Fruit fly (Drosophila melanogaster): ENCODE results near the gene NitFhit.
A peak's percentile ranks its signal among the peaks of the same experiment; 100 is the strongest.

Gene NitFhit

dm6 chr3L:205723-206284, 2.3 kb downstream of the NitFhit start, which contains the start of the genes Gk1 and CG13876:
TSS of gene Gk1 (minus strand) at chr3L:205844.
TSS of gene CG13876 (plus strand) at chr3L:206134.
- peak; percentile 90 for TF ChIP-seq fd96Ca (GFP tag; IDR thresholded peaks at IDR 0.05)
- TF ChIP-seq CG10348 (GFP tag; IDR thresholded peaks at IDR 0.05) = peak; percentile 64; the same call in 1 of the 2 replicates
- no peak for TF ChIP-seq Pif1B (GFP tag; optimal IDR thresholded peaks at IDR 0.05)
- TF ChIP-seq CG17806 (tag; optimal IDR thresholded peaks at IDR 0.05) = peak; percentile 96
- peak; percentile 96 for TF ChIP-seq CG34367 (tag; optimal IDR thresholded peaks at IDR 0.05)
- peak; percentile 97 for TF ChIP-seq CG12605 (GFP tag; IDR thresholded peaks at IDR 0.05)
- peak; percentile 97 for TF ChIP-seq Ets98B (GFP tag; IDR thresholded peaks at IDR 0.05)
- TF ChIP-seq CG14655 (GFP tag; optimal IDR thresholded peaks at IDR 0.05) = no peak
- no peak for TF ChIP-seq CG13204 (GFP tag; optimal IDR thresholded peaks at IDR 0.05)
- TF ChIP-seq D1 (tag; optimal IDR thresholded peaks at IDR 0.05) = no peak
- TF ChIP-seq EcR (GFP tag; optimal IDR thresholded peaks at IDR 0.05) = peak; percentile 59
- peak; percentile 94 for TF ChIP-seq CG9948 (tag; optimal IDR thresholded peaks at IDR 0.05)
- TF ChIP-seq rn (GFP tag; IDR thresholded peaks at IDR 0.05) = peak; percentile 88
- TF ChIP-seq CG8301 (tag; optimal IDR thresholded peaks at IDR 0.05) = peak; percentile 96
- peak; percentile 98 for TF ChIP-seq CG8159 (tag; optimal IDR thresholded peaks at IDR 0.05)
- TF ChIP-seq Pif1A (GFP tag; optimal IDR thresholded peaks at IDR 0.05) = no peak
- TF ChIP-seq CG32121 (GFP tag; IDR thresholded peaks at IDR 0.05) = peak; percentile 97
- TF ChIP-seq CG15710 (tag; optimal IDR thresholded peaks at IDR 0.05) = peak; percentile 98
- TF ChIP-seq CG4496 (GFP tag; IDR thresholded peaks at IDR 0.05) = peak; percentile 96
- peak; percentile 92 for TF ChIP-seq gl (tag; optimal IDR thresholded peaks at IDR 0.05)
- TF ChIP-seq Snoo (tag; optimal IDR thresholded peaks at IDR 0.05) = peak; percentile 94

dm6 chr3L:211200-211599, 7.7 kb downstream of the NitFhit start, which contains the start of gene Prp4k:
TSS of gene Prp4k (minus strand) at chr3L:211457.
- TF ChIP-seq CG4496 (GFP tag; IDR thresholded peaks at IDR 0.05) = 0 out of 3 replicates have a peak, but pooled peaks have one; percentile 36
- TF ChIP-seq EcR (GFP tag; optimal IDR thresholded peaks at IDR 0.05) = peak; percentile 48
- no peak for TF ChIP-seq D1 (tag; optimal IDR thresholded peaks at IDR 0.05)

- TF ChIP-seq gl (tag; optimal IDR thresholded peaks at IDR 0.05) (no peak), CG10348 (GFP tag; IDR thresholded peaks at IDR 0.05) (no peak), Snoo (tag; optimal IDR thresholded peaks at IDR 0.05) (no peak), CG8159 (tag; optimal IDR thresholded peaks at IDR 0.05) (no peak), CG4496 (GFP tag; IDR thresholded peaks at IDR 0.05) (no peak), CG8301 (tag; optimal IDR thresholded peaks at IDR 0.05) (no peak), CG9948 (tag; optimal IDR thresholded peaks at IDR 0.05) (no peak), Pif1B (GFP tag; optimal IDR thresholded peaks at IDR 0.05) (no peak), CG12605 (GFP tag; IDR thresholded peaks at IDR 0.05) (no peak), CG13204 (GFP tag; optimal IDR thresholded peaks at IDR 0.05) (no peak), EcR (GFP tag; optimal IDR thresholded peaks at IDR 0.05) (no peak), CG34367 (tag; optimal IDR thresholded peaks at IDR 0.05) (no peak), CG14655 (GFP tag; optimal IDR thresholded peaks at IDR 0.05) (no peak)
Observed at dm6 chr3L:212520-212919, 9.0 kb downstream of the NitFhit start, which contains the start of the genes thoc7 and Dis3l2. TSS of gene thoc7 (minus strand) at chr3L:212687. TSS of gene Dis3l2 (plus strand) at chr3L:212709.

dm6 chr3L:216325-216724, 12.8 kb downstream of the NitFhit start, which contains the start of gene Kaz1-ORFB:
TSS of gene Kaz1-ORFB (plus strand) at chr3L:216625.
- TF ChIP-seq CG8159 (tag; optimal IDR thresholded peaks at IDR 0.05) = no peak
- TF ChIP-seq CG14655 (GFP tag; optimal IDR thresholded peaks at IDR 0.05) = no peak
- TF ChIP-seq CG8301 (tag; optimal IDR thresholded peaks at IDR 0.05) = no peak
- no peak for TF ChIP-seq CG10348 (GFP tag; IDR thresholded peaks at IDR 0.05)
- no peak for TF ChIP-seq CG32121 (GFP tag; IDR thresholded peaks at IDR 0.05)
- no peak for TF ChIP-seq Snoo (tag; optimal IDR thresholded peaks at IDR 0.05)
- no peak for TF ChIP-seq CG17806 (tag; optimal IDR thresholded peaks at IDR 0.05)
- TF ChIP-seq CG12605 (GFP tag; IDR thresholded peaks at IDR 0.05) = no peak

dm6 chr3L:217480-218118, 14.1 kb downstream of the NitFhit start, which contains the start of gene CG13877:
TSS of gene CG13877 (plus strand) at chr3L:218068.
- TF ChIP-seq CG17806 (tag; optimal IDR thresholded peaks at IDR 0.05) = no peak
- peak; percentile 50 for TF ChIP-seq EcR (GFP tag; optimal IDR thresholded peaks at IDR 0.05)

dm6 chr3L:223019-223902, 19.7 kb downstream of the NitFhit start, which contains the start of the genes pyx and CG33229:
TSS of gene pyx (minus strand) at chr3L:223069.
TSS of gene CG33229 (plus strand) at chr3L:223852.
- TF ChIP-seq CG13204 (GFP tag; optimal IDR thresholded peaks at IDR 0.05) (no peak), CG8159 (tag; optimal IDR thresholded peaks at IDR 0.05) (peak; percentile 81), rn (GFP tag; IDR thresholded peaks at IDR 0.05) (peak; percentile 36; the same call in 1 of the 2 replicates), Snoo (tag; optimal IDR thresholded peaks at IDR 0.05) (peak; percentile 67), CG12605 (GFP tag; IDR thresholded peaks at IDR 0.05) (peak; percentile 57; the same call in 1 of the 2 replicates), CG14655 (GFP tag; optimal IDR thresholded peaks at IDR 0.05) (peak; percentile 88), fd96Ca (GFP tag; IDR thresholded peaks at IDR 0.05) (peak; percentile 85), CG9948 (tag; optimal IDR thresholded peaks at IDR 0.05) (peak; percentile 74), gl (tag; optimal IDR thresholded peaks at IDR 0.05) (no peak), EcR (GFP tag; optimal IDR thresholded peaks at IDR 0.05) (no peak), CG17806 (tag; optimal IDR thresholded peaks at IDR 0.05) (peak; percentile 68), CG15710 (tag; optimal IDR thresholded peaks at IDR 0.05) (peak; percentile 76), CG8301 (tag; optimal IDR thresholded peaks at IDR 0.05) (peak; percentile 78), Ets98B (GFP tag; IDR thresholded peaks at IDR 0.05) (peak; percentile 73), Pif1A (GFP tag; optimal IDR thresholded peaks at IDR 0.05) (peak; percentile 66), CG4496 (GFP tag; IDR thresholded peaks at IDR 0.05) (peak; percentile 73; the same call in 2 of the 3 replicates), Pif1B (GFP tag; optimal IDR thresholded peaks at IDR 0.05) (no peak), CG34367 (tag; optimal IDR thresholded peaks at IDR 0.05) (peak; percentile 70), CG32121 (GFP tag; IDR thresholded peaks at IDR 0.05) (peak; percentile 81), D1 (tag; optimal IDR thresholded peaks at IDR 0.05) (no peak)
